Fruit fly (Drosophila melanogaster) whole organism, wandering third instar larva: ENCODE measurements around the gene cyr.

Experiments used
- Abd-B ChIP-seq: fragments of >200 bp; optimal IDR thresholded peaks from 2 replicates; lab custom pipeline; 2017; ENCODE audit warnings: missing biosample characterization, missing genetic modification characterization
- CG32264 ChIP-seq: fragments of 200-800 bp; sonication (Bioruptor generic); optimal IDR thresholded peaks from 2 replicates; lab custom pipeline; 2016; ENCODE audit warnings: missing biosample characterization, missing genetic modification characterization
- CG9705 ChIP-seq: fragments of 200-800 bp; sonication (Bioruptor generic); optimal IDR thresholded peaks from 2 replicates; lab custom pipeline; 2018; ENCODE audit warnings: missing biosample characterization, mild to moderate bottlenecking, missing genetic modification characterization
- CrebA ChIP-seq: fragments of 200-800 bp; sonication (Bioruptor generic); optimal IDR thresholded peaks from 2 replicates; lab custom pipeline; 2016; ENCODE audit warnings: missing biosample characterization, mild to moderate bottlenecking, missing genetic modification characterization, borderline replicate concordance
- Dfd ChIP-seq: fragments of >200 bp; optimal IDR thresholded peaks from 2 replicates; lab custom pipeline; 2017; ENCODE audit warnings: missing biosample characterization, missing genetic modification characterization
- GATAd ChIP-seq: sonication (Bioruptor generic); optimal IDR thresholded peaks from 2 replicates; lab custom pipeline; 2016; ENCODE audit warnings: missing biosample characterization, missing genetic modification characterization
- HLH106 ChIP-seq: fragments of 200-800 bp; optimal IDR thresholded peaks from 3 replicates; lab custom pipeline; 2019; ENCODE audit warnings: missing biosample characterization, mild to moderate bottlenecking, missing genetic modification characterization, moderate library complexity
- Hnf4 ChIP-seq: fragments of 200-800 bp; sonication (Bioruptor generic); optimal IDR thresholded peaks from 2 replicates; lab custom pipeline; 2016; ENCODE audit warnings: missing biosample characterization, mild to moderate bottlenecking, missing genetic modification characterization
- Hr78 ChIP-seq: fragments of >200 bp; optimal IDR thresholded peaks from 2 replicates; lab custom pipeline; 2017; ENCODE audit warnings: missing biosample characterization, missing genetic modification characterization
- Hr83 ChIP-seq: fragments of 200-300 bp; sonication (Bioruptor generic); optimal IDR thresholded peaks from 2 replicates; lab custom pipeline; 2016; ENCODE audit warnings: missing biosample characterization, mild to moderate bottlenecking, missing genetic modification characterization, moderate library complexity; ENCODE audit not compliant: poor library complexity, severe bottlenecking
- Jra ChIP-seq: sonication (Bioruptor generic); optimal IDR thresholded peaks from 2 replicates; lab custom pipeline; 2016; ENCODE audit warnings: missing biosample characterization, missing genetic modification characterization
- Myc ChIP-seq: fragments of >200 bp; optimal IDR thresholded peaks from 2 replicates; lab custom pipeline; 2017
- N ChIP-seq: fragments of >200 bp; optimal IDR thresholded peaks from 2 replicates; lab custom pipeline; 2018; ENCODE audit warnings: missing biosample characterization, missing external identifiers, missing genetic modification characterization
- OdsH ChIP-seq: fragments of 200-800 bp; sonication (Bioruptor generic); optimal IDR thresholded peaks from 2 replicates; lab custom pipeline; 2016; ENCODE audit warnings: missing biosample characterization, mild to moderate bottlenecking, missing genetic modification characterization
- Rel ChIP-seq, 2 experiments: fragments of 200-800 bp; sonication (Bioruptor generic) in 1 of 2; optimal IDR thresholded peaks; 2 replicates in 1 of 2; 3 replicates in 1 of 2; lab custom pipeline; 2016 to 2019; ENCODE audit warnings: mild to moderate bottlenecking in 2 of 2, missing biosample characterization in 2 of 2, missing genetic modification characterization in 2 of 2, moderate library complexity in 1 of 2
- Sp1 ChIP-seq: fragments of 200-800 bp; sonication (Bioruptor generic); optimal IDR thresholded peaks from 3 replicates; lab custom pipeline; 2019; ENCODE audit warnings: missing biosample characterization, mild to moderate bottlenecking, missing genetic modification characterization, moderate library complexity
- Vsx2 ChIP-seq: fragments of 200-300, 225-300 bp; sonication (Bioruptor generic); optimal IDR thresholded peaks from 2 replicates; lab custom pipeline; 2018; ENCODE audit warnings: missing biosample characterization, missing genetic modification characterization; ENCODE audit not compliant: partially characterized antibody
- br ChIP-seq: fragments of 200-800 bp; sonication (Bioruptor generic); optimal IDR thresholded peaks from 2 replicates; lab custom pipeline; 2016; ENCODE audit warnings: missing biosample characterization, missing genetic modification characterization
- brk ChIP-seq: fragments of 200-800 bp; sonication (Bioruptor generic); optimal IDR thresholded peaks from 2 replicates; lab custom pipeline; 2016; ENCODE audit warnings: missing biosample characterization, mild to moderate bottlenecking, missing genetic modification characterization
- dl ChIP-seq, 2 experiments: fragments of 175-275, 200-275 bp in 1 of 2; fragments of 200-275 bp in 1 of 2; sonication (Bioruptor generic); optimal IDR thresholded peaks; lab custom pipeline; 2018; ENCODE audit warnings: mild to moderate bottlenecking in 2 of 2, missing biosample characterization in 2 of 2, missing genetic modification characterization in 2 of 2, moderate library complexity in 2 of 2; ENCODE audit not compliant: partially characterized antibody in 2 of 2, insufficient read depth in 1 of 2
- dmrt93B ChIP-seq: fragments of 200-800 bp; sonication (Bioruptor generic); optimal IDR thresholded peaks from 2 replicates; lab custom pipeline; 2018; ENCODE audit warnings: missing biosample characterization, mild to moderate bottlenecking, missing genetic modification characterization
- ey ChIP-seq: fragments of 200-800 bp; sonication (Bioruptor generic); optimal IDR thresholded peaks from 2 replicates; lab custom pipeline; 2016; ENCODE audit warnings: missing biosample characterization, missing genetic modification characterization
- foxo ChIP-seq, 2 experiments: fragments of 200-800 bp; sonication (Bioruptor generic); optimal IDR thresholded peaks; 2 replicates in 1 of 2; 3 replicates in 1 of 2; lab custom pipeline; 2016 to 2017; ENCODE audit warnings: missing biosample characterization in 2 of 2, missing genetic modification characterization in 2 of 2
- fru ChIP-seq: fragments of 200-800 bp; sonication (Bioruptor generic); optimal IDR thresholded peaks from 3 replicates; lab custom pipeline; 2016; ENCODE audit warnings: missing biosample characterization, mild to moderate bottlenecking, missing genetic modification characterization
- h ChIP-seq: fragments of 200-800 bp; sonication (Bioruptor generic); optimal IDR thresholded peaks from 3 replicates; lab custom pipeline; 2016; ENCODE audit warnings: missing biosample characterization, mild to moderate bottlenecking, missing genetic modification characterization
- jim ChIP-seq: fragments of 175-275, 200-325 bp; sonication (Bioruptor generic); optimal IDR thresholded peaks from 2 replicates; lab custom pipeline; 2016; ENCODE audit warnings: missing biosample characterization, mild to moderate bottlenecking, missing genetic modification characterization
- lola ChIP-seq: fragments of >200 bp; optimal IDR thresholded peaks from 2 replicates; lab custom pipeline; 2017; ENCODE audit warnings: missing biosample characterization, missing genetic modification characterization
- pan ChIP-seq: fragments of >200 bp; optimal IDR thresholded peaks from 2 replicates; lab custom pipeline; 2017
- psq ChIP-seq: fragments of 200-800 bp; sonication (Bioruptor generic); optimal IDR thresholded peaks from 3 replicates; lab custom pipeline; 2017; ENCODE audit warnings: missing biosample characterization, mild to moderate bottlenecking, missing genetic modification characterization, moderate library complexity
- rgr ChIP-seq: fragments of 200-800 bp; sonication (Bioruptor generic); optimal IDR thresholded peaks from 3 replicates; lab custom pipeline; 2016; ENCODE audit warnings: missing biosample characterization, mild to moderate bottlenecking, missing genetic modification characterization
- sv ChIP-seq: fragments of 200-800 bp; sonication (Bioruptor generic); optimal IDR thresholded peaks from 3 replicates; lab custom pipeline; 2016; ENCODE audit warnings: missing biosample characterization, missing genetic modification characterization
- tai ChIP-seq: sonication (Bioruptor generic); optimal IDR thresholded peaks from 2 replicates; lab custom pipeline; 2016; ENCODE audit warnings: missing biosample characterization, missing genetic modification characterization
- woc ChIP-seq: sonication (Bioruptor generic); optimal IDR thresholded peaks from 2 replicates; lab custom pipeline; 2016; ENCODE audit warnings: missing biosample characterization, mild to moderate bottlenecking, missing genetic modification characterization

The cyr gene

dm6 chrX:8115717-8116311 lies 19.7 kb downstream of the cyr start, which contains the start of gene Gclc:
Gene Gclc, minus strand, starts transcription at chrX:8116147.
- TF ChIP-seq Sp1 (no peak), foxo (GFP tag; optimal IDR thresholded peaks at IDR 0.05; lab: Kevin White, UChicago) (no peak), Rel (GFP tag; optimal IDR thresholded peaks at IDR 0.05; lab: Kevin White, UChicago) (no peak), Rel (tag; optimal IDR thresholded peaks at IDR 0.05; lab: Kevin White, UChicago) (peak; percentile 83), tai (GFP tag; lab: Kevin White, UChicago) (no peak), GATAd (GFP tag; lab: Kevin White, UChicago) (no peak), psq (GFP tag; lab: Kevin White, UChicago) (no peak), N (GFP tag; lab: Kevin White, UChicago) (no peak), OdsH (GFP tag; lab: Kevin White, UChicago) (no peak), Jra (GFP tag; lab: Kevin White, UChicago) (no peak), brk (GFP tag; lab: Kevin White, UChicago) (no peak), dl (GFP tag; optimal IDR thresholded peaks at IDR 0.05; lab: Kevin White, UChicago; ENCODE audit: insufficient read depth in 1 of 2, partially characterized antibody in 2 of 2) (no peak), Myc (peak; percentile 48), pan (lab: Kevin White, UChicago) (no peak), Hr78 (GFP tag; lab: Kevin White, UChicago) (no peak), Hnf4 (GFP tag; lab: Kevin White, UChicago) (no peak), Vsx2 (no peak), br (GFP tag; lab: Kevin White, UChicago) (no peak), CrebA (no peak), rgr (peak; percentile 11), dmrt93B (GFP tag; lab: Kevin White, UChicago) (no peak), Dfd (GFP tag; lab: Kevin White, UChicago) (no peak), ey (GFP tag; lab: Kevin White, UChicago) (peak; percentile 3)

dm6 chrX:8115343-8115676 lies 20.2 kb downstream of the cyr start:
- TF ChIP-seq Hr83 (no peak), lola (no peak), dl (GFP tag; optimal IDR thresholded peaks at IDR 0.05; lab: Kevin White, UChicago; ENCODE audit: insufficient read depth in 1 of 2, partially characterized antibody in 2 of 2) (no peak), dmrt93B (GFP tag; lab: Kevin White, UChicago) (no peak), Sp1 (no peak), Hr78 (GFP tag; lab: Kevin White, UChicago) (no peak), CG9705 (no peak), jim (GFP tag; lab: Kevin White, UChicago) (no peak), fru (GFP tag; lab: Kevin White, UChicago) (no peak), HLH106 (tag; lab: Kevin White, UChicago) (no peak)

- TF ChIP-seq CG32264 (GFP tag; lab: Kevin White, UChicago) (no peak), HLH106 (tag; lab: Kevin White, UChicago) (peak; percentile 29), psq (GFP tag; lab: Kevin White, UChicago) (peak; percentile 7), dmrt93B (GFP tag; lab: Kevin White, UChicago) (no peak), rgr (peak; percentile 37), fru (GFP tag; lab: Kevin White, UChicago) (no peak), Vsx2 (no peak), Hnf4 (GFP tag; lab: Kevin White, UChicago) (peak; percentile 26), sv (GFP tag; lab: Kevin White, UChicago) (peak; percentile 3), br (GFP tag; lab: Kevin White, UChicago) (peak; percentile 31), h (GFP tag; lab: Kevin White, UChicago) (peak; percentile 20), Rel (GFP tag; optimal IDR thresholded peaks at IDR 0.05; lab: Kevin White, UChicago) (no peak), Rel (tag; optimal IDR thresholded peaks at IDR 0.05; lab: Kevin White, UChicago) (no peak), woc (GFP tag; lab: Kevin White, UChicago) (peak; percentile 25), Sp1 (peak; percentile 19), Abd-B (GFP tag; lab: Kevin White, UChicago) (no peak)
- TF ChIP-seq, all 38 proteins: peak for 9
These were observed 20.8 kb downstream of the cyr start for dm6 chrX:8114476-8115342.
